Fruit fly (Drosophila melanogaster): ENCODE results near the gene MFS3.

Gene MFS3

DNA sequence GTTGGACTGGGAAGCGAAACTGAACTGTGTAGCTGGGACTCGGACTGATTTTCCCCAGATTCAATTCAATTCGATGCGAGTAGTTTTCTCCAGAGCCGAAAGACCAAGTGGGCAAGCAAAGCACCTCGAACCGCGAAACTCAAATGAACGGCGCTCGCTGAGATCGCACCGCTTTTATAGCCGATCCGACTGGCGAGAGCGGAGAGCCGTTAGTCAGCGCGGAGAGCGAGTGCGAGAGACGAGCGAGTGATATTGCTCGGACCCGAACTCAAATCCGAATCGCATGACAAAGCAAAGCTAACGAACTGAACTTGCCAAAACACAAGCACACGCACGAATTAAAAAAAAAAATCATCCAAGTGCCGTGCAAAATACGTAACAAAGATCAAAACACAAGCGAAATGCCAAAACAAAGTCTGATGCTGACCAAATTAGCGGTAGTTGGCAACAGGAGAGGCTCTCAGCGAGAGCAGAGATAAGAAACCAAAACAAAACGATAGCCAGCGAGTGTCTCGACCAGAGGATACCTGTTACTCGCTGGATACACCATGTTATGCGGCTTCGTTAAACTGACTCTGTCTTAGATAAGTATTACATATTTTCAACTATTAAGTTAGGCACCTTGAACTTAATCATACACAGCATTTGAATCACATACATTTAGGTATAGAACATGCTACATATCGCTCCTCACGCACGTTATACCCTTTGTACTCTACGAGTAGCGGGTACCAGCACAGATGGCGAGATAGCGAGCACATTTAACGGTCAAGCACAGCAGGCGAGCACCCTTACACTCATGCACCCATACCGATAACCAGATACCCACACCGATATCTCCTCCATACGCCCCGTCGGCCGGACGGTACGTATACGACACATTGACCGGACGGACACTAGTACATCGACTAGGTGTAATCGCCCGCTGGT lies 23.9 kb upstream of the MFS3 start (continued):
- peak; percentile 44 for TF ChIP-seq Ssrp (tag; optimal IDR thresholded peaks at IDR 0.05)
- peak; percentile 78 for TF ChIP-seq CG7839 (tag; optimal IDR thresholded peaks at IDR 0.05)
- TF ChIP-seq phol (tag; optimal IDR thresholded peaks at IDR 0.05): peak; percentile 66
- peak; percentile 3 for TF ChIP-seq CG18764 (GFP tag; optimal IDR thresholded peaks at IDR 0.05)
- TF ChIP-seq bigmax (GFP tag; optimal IDR thresholded peaks at IDR 0.05): no peak
- TF ChIP-seq CG17829 (tag; optimal IDR thresholded peaks at IDR 0.05): peak; percentile 21
- TF ChIP-seq ara (GFP tag; IDR thresholded peaks at IDR 0.05): peak; percentile 36; the same call in 1 of the 2 replicates
- peak; percentile 75 for TF ChIP-seq shn (GFP tag; optimal IDR thresholded peaks at IDR 0.05)
- TF ChIP-seq gfzf (GFP tag; optimal IDR thresholded peaks at IDR 0.05): no peak
- peak; percentile 11 for TF ChIP-seq disco-r (GFP tag; optimal IDR thresholded peaks at IDR 0.05)
- TF ChIP-seq CG4424 (GFP tag; optimal IDR thresholded peaks at IDR 0.05): peak; percentile 54
- no peak for TF ChIP-seq hb (GFP tag; IDR thresholded peaks at IDR 0.05; ENCODE audit: partially characterized antibody)
- peak; percentile 84 for TF ChIP-seq Rfx (GFP tag; IDR thresholded peaks at IDR 0.05)
- peak; percentile 83 for TF ChIP-seq gro (GFP tag; optimal IDR thresholded peaks at IDR 0.05)
- TF ChIP-seq CG33213 (GFP tag; optimal IDR thresholded peaks at IDR 0.05): peak; percentile 29
- peak; percentile 41 for TF ChIP-seq Myb (GFP tag; optimal IDR thresholded peaks at IDR 0.05)
- peak; percentile 80 to 94 for TF ChIP-seq Trl (optimal IDR thresholded peaks at IDR 0.05)
- peak; percentile 59 for TF ChIP-seq Trl (GFP tag; optimal IDR thresholded peaks at IDR 0.05)
- peak; percentile 71; the same call in 2 of the 3 replicates for TF ChIP-seq ci (GFP tag; IDR thresholded peaks at IDR 0.05)
- TF ChIP-seq gcm2 (GFP tag; optimal IDR thresholded peaks at IDR 0.05): peak; percentile 55
- peak; percentile 25 for TF ChIP-seq CG13123 (GFP tag; optimal IDR thresholded peaks at IDR 0.05)
- TF ChIP-seq CG15601 (tag; optimal IDR thresholded peaks at IDR 0.05): no peak
- TF ChIP-seq Scr (GFP tag; IDR thresholded peaks at IDR 0.05; ENCODE audit: partially characterized antibody): no peak
- TF ChIP-seq CHES-1-like (GFP tag; optimal IDR thresholded peaks at IDR 0.05): peak; percentile 82
- peak; percentile 69 for TF ChIP-seq sisA (GFP tag; IDR thresholded peaks at IDR 0.05)
- no peak for TF ChIP-seq Lhr (GFP tag; optimal IDR thresholded peaks at IDR 0.05)
- TF ChIP-seq Doc3 (GFP tag; IDR thresholded peaks at IDR 0.05; ENCODE audit: partially characterized antibody): no peak; the same call in 2 of the 3 replicates
- peak; percentile 83 for TF ChIP-seq CG7786 (GFP tag; optimal IDR thresholded peaks at IDR 0.05)
- TF ChIP-seq CG12769 (tag; optimal IDR thresholded peaks at IDR 0.05): peak; percentile 93
- TF ChIP-seq tin (GFP tag; optimal IDR thresholded peaks at IDR 0.05): peak; percentile 57
- no peak for TF ChIP-seq ac (GFP tag; optimal IDR thresholded peaks at IDR 0.05)
- peak; percentile 83 for TF ChIP-seq vvl (GFP tag; IDR thresholded peaks at IDR 0.05)
- TF ChIP-seq CG10654 (GFP tag; optimal IDR thresholded peaks at IDR 0.05): peak; percentile 54
- TF ChIP-seq CG17328 (GFP tag; IDR thresholded peaks at IDR 0.05): peak; percentile 62
- TF ChIP-seq CG5953 (GFP tag; IDR thresholded peaks at IDR 0.05): 0 out of 2 replicates have a peak, but pooled peaks have one; percentile 29
- peak; percentile 45 for TF ChIP-seq CG17568 (GFP tag; optimal IDR thresholded peaks at IDR 0.05)
- TF ChIP-seq slp2 (GFP tag; optimal IDR thresholded peaks at IDR 0.05): peak; percentile 17
- peak; percentile 59 for TF ChIP-seq CG13424 (tag; optimal IDR thresholded peaks at IDR 0.05)
- TF ChIP-seq kni (GFP tag; optimal IDR thresholded peaks at IDR 0.05): no peak
- TF ChIP-seq lbe (GFP tag; optimal IDR thresholded peaks at IDR 0.05): peak; percentile 52
- no peak for TF ChIP-seq CG6254 (GFP tag; optimal IDR thresholded peaks at IDR 0.05)
- TF ChIP-seq abd-A (tag; optimal IDR thresholded peaks at IDR 0.05): no peak
- 0 out of 2 replicates have a peak, but pooled peaks have one; percentile 6 for TF ChIP-seq sens-2 (GFP tag; IDR thresholded peaks at IDR 0.05)
- no peak for TF ChIP-seq Elba2 (GFP tag; optimal IDR thresholded peaks at IDR 0.05)
- no peak for TF ChIP-seq Hr39 (optimal IDR thresholded peaks at IDR 0.05)
- TF ChIP-seq ato (GFP tag; IDR thresholded peaks at IDR 0.05; ENCODE audit: partially characterized antibody): no peak
- TF ChIP-seq Dip3 (GFP tag; optimal IDR thresholded peaks at IDR 0.05): peak; percentile 77
- peak; percentile 7 for TF ChIP-seq psq (GFP tag; optimal IDR thresholded peaks at IDR 0.05)
- peak; percentile 73 for TF ChIP-seq CG11247 (GFP tag; IDR thresholded peaks at IDR 0.05)
